Fruit fly (Drosophila melanogaster) whole organism, prepupa: ENCODE results near the gene CG13014.

Experiments
- CG6792 ChIP-seq: fragments of 200-800 bp; sonication (Bioruptor generic); optimal IDR thresholded peaks from 3 replicates; lab custom pipeline; 2016; ENCODE audit warnings: missing biosample characterization, missing genetic modification characterization
- achi ChIP-seq: fragments of 200-800 bp; sonication (Bioruptor generic); optimal IDR thresholded peaks from 3 replicates; lab custom pipeline; 2016; ENCODE audit warnings: missing biosample characterization, missing genetic modification characterization
- topi ChIP-seq: fragments of 200-800 bp; sonication (Bioruptor generic); optimal IDR thresholded peaks from 3 replicates; lab custom pipeline; 2016; ENCODE audit warnings: missing biosample characterization, missing genetic modification characterization

- TF ChIP-seq topi (GFP tag; lab: Kevin White, UChicago): peak; percentile 36
- TF ChIP-seq achi (GFP tag; lab: Kevin White, UChicago): peak; percentile 45
- TF ChIP-seq CG6792 (GFP tag; lab: Kevin White, UChicago): peak; percentile 18
These were observed 2.1 kb upstream of the CG13014 start for dm6 chrX:16585569-16585968.
